Worm (Caenorhabditis elegans): ENCODE data around the gene nlp-45.

nlp-45 gene

ce11 chrX:2364703-2365299, 26.7 kb upstream of the nlp-45 start (continued):
- TF ChIP-seq fos-1 (tag; optimal IDR thresholded peaks at IDR 0.05) (peak; percentile 78), C16A3.4 (tag; optimal IDR thresholded peaks at IDR 0.05) (peak; percentile 85), egl-27 (tag; optimal IDR thresholded peaks at IDR 0.05) (no peak), unc-30 (tag; optimal IDR thresholded peaks at IDR 0.05) (no peak), efl-3 (GFP tag; optimal IDR thresholded peaks at IDR 0.05) (peak; percentile 72), zag-1 (tag; optimal IDR thresholded peaks at IDR 0.05) (no peak), nhr-20 (tag; optimal IDR thresholded peaks at IDR 0.05) (peak; percentile 87), sox-4 (tag; optimal IDR thresholded peaks at IDR 0.05) (peak; percentile 88), ceh-63 (GFP tag; optimal IDR thresholded peaks at IDR 0.05) (no peak), lsy-2 (tag; optimal IDR thresholded peaks at IDR 0.05) (peak; percentile 87 to 88), nhr-12 (tag; optimal IDR thresholded peaks at IDR 0.05) (peak; percentile 44), mdl-1 (tag; optimal IDR thresholded peaks at IDR 0.05) (peak in 1 of 2 experiments; percentile 23), hlh-17 (GFP tag; optimal IDR thresholded peaks at IDR 0.05; ENCODE audit: borderline replicate concordance) (no peak), unc-62 (GFP tag; optimal IDR thresholded peaks at IDR 0.05) (no peak), aly-2 (tag; optimal IDR thresholded peaks at IDR 0.05) (peak; percentile 50), skn-1 (tag; optimal IDR thresholded peaks at IDR 0.05) (peak; percentile 99), tbx-2 (tag; optimal IDR thresholded peaks at IDR 0.05) (peak; percentile 83), ceh-8 (GFP tag; optimal IDR thresholded peaks at IDR 0.05) (peak; percentile 88), ceh-88 (GFP tag; IDR thresholded peaks at IDR 0.05) (peak; percentile 81), rnt-1 (tag; optimal IDR thresholded peaks at IDR 0.05) (peak; percentile 68), fkh-4 (tag; optimal IDR thresholded peaks at IDR 0.05; ENCODE audit: borderline replicate concordance) (no peak), grh-1 (GFP tag; IDR thresholded peaks at IDR 0.05) (peak; percentile 82), nhr-19 (GFP tag; conservative IDR thresholded peaks at IDR 0.05) (peak; percentile 88), nhr-76 (tag; optimal IDR thresholded peaks at IDR 0.05) (no peak), lin-13 (GFP tag; optimal IDR thresholded peaks at IDR 0.05) (peak; percentile 85), swsn-7 (tag; optimal IDR thresholded peaks at IDR 0.05) (peak; percentile 79), elt-2 (tag; optimal IDR thresholded peaks at IDR 0.05) (peak; percentile 67), ces-1 (GFP tag; optimal IDR thresholded peaks at IDR 0.05) (no peak), fkh-10 (GFP tag; optimal IDR thresholded peaks at IDR 0.05) (peak; percentile 78), ztf-11 (tag; optimal IDR thresholded peaks at IDR 0.05) (peak in 1 of 2 experiments; percentile 50), unc-86 (tag; optimal IDR thresholded peaks at IDR 0.05) (no peak), irx-1 (tag; optimal IDR thresholded peaks at IDR 0.05) (peak; percentile 85), nhr-85 (tag) (peak; percentile 94), dsc-1 (tag; optimal IDR thresholded peaks at IDR 0.05) (peak; percentile 59), mef-2 (tag; optimal IDR thresholded peaks at IDR 0.05) (no peak), sptf-1 (tag; optimal IDR thresholded peaks at IDR 0.05) (no peak), nhr-84 (tag; optimal IDR thresholded peaks at IDR 0.05) (no peak), F16B12.6 (tag; optimal IDR thresholded peaks at IDR 0.05) (no peak), sup-37 (GFP tag; optimal IDR thresholded peaks at IDR 0.05) (peak; percentile 31), jun-1 (tag; optimal IDR thresholded peaks at IDR 0.05) (peak; percentile 94), unc-98 (GFP tag; IDR thresholded peaks at IDR 0.05) (no peak), nhr-28 (tag; optimal IDR thresholded peaks at IDR 0.05) (peak; percentile 46), mab-9 (GFP tag; IDR thresholded peaks at IDR 0.05) (peak; percentile 69; the same call in 1 of the 2 replicates), ceh-82 (tag; optimal IDR thresholded peaks at IDR 0.05) (peak; percentile 52 to 85 (median 81)), nhr-90 (tag; optimal IDR thresholded peaks at IDR 0.05; ENCODE audit: poor library complexity) (peak; percentile 97), snpc-4 (tag; optimal IDR thresholded peaks at IDR 0.05) (peak; percentile 67), tlp-1 (tag; optimal IDR thresholded peaks at IDR 0.05) (no peak), C04F5.9 (tag; optimal IDR thresholded peaks at IDR 0.05) (peak; percentile 38), efl-1 (optimal IDR thresholded peaks at IDR 0.05) (peak; percentile 55 to 62), efl-1 (GFP tag; optimal IDR thresholded peaks at IDR 0.05 in 1 of 2) (peak in 1 of 2 experiments; percentile 94), lin-15B (tag; optimal IDR thresholded peaks at IDR 0.05) (no peak), xbp-1 (tag; optimal IDR thresholded peaks at IDR 0.05) (peak; percentile 73), lin-39 (tag; optimal IDR thresholded peaks at IDR 0.05) (peak; percentile 86)

All from whole organism, L1 larva.